Fruit fly (Drosophila melanogaster) whole organism, embryonic: Measurements from ENCODE around the gene kirre.

Source experiments
- Abd-B ChIP-seq: fragments of 200-800 bp; sonication (Bioruptor generic); optimal IDR thresholded peaks from 2 replicates; lab custom pipeline; 2018; ENCODE audit warnings: missing biosample characterization, mild to moderate bottlenecking, missing genetic modification characterization, moderate library complexity
- Antp ChIP-seq: fragments of 200-800 bp; sonication (Bioruptor generic); optimal IDR thresholded peaks from 3 replicates; lab custom pipeline; 2016; ENCODE audit warnings: missing biosample characterization, missing genetic modification characterization
- CG10431 ChIP-seq: fragments of 200-800 bp; sonication (Bioruptor generic); optimal IDR thresholded peaks from 3 replicates; lab custom pipeline; 2018; ENCODE audit warnings: missing biosample characterization, mild to moderate bottlenecking, missing genetic modification characterization
- CG11696 ChIP-seq: fragments of 200-800 bp; sonication (Bioruptor generic); IDR thresholded peaks from 2 replicates; pipeline ENCODE4 v1.3.6; 2022; ENCODE audit warnings: missing biosample characterization, missing genetic modification characterization
- CG14050 ChIP-seq: fragments of 200-800 bp; sonication (Bioruptor generic); IDR thresholded peaks from 3 replicates; pipeline ENCODE4 v1.3.6; 2022; ENCODE audit warnings: missing biosample characterization, missing genetic modification characterization
- CG14441 ChIP-seq: fragments of 200-800 bp; sonication (Bioruptor generic); IDR thresholded peaks from 2 replicates; pipeline ENCODE4 v1.3.6; 2022; ENCODE audit warnings: missing biosample characterization, missing genetic modification characterization
- CG15011 ChIP-seq: fragments of 200-800 bp; sonication (Bioruptor generic); optimal IDR thresholded peaks from 3 replicates; lab custom pipeline; 2018; ENCODE audit warnings: missing biosample characterization, mild to moderate bottlenecking, missing genetic modification characterization
- CG1602 ChIP-seq: fragments of 200-800 bp; sonication (Bioruptor generic); optimal IDR thresholded peaks from 3 replicates; lab custom pipeline; 2016; ENCODE audit warnings: missing biosample characterization, missing genetic modification characterization
- CG1647 ChIP-seq: fragments of 200-800 bp; sonication (Bioruptor generic); optimal IDR thresholded peaks from 3 replicates; lab custom pipeline; 2016; ENCODE audit warnings: missing biosample characterization, missing genetic modification characterization
- CG17829 ChIP-seq: fragments of 200-800 bp; optimal IDR thresholded peaks from 2 replicates; lab custom pipeline; 2019; ENCODE audit warnings: missing biosample characterization, mild to moderate bottlenecking, missing genetic modification characterization, moderate library complexity
- CG1792 ChIP-seq: fragments of 200-800 bp; sonication (Bioruptor generic); optimal IDR thresholded peaks from 2 replicates; lab custom pipeline; 2016; ENCODE audit warnings: missing biosample characterization, missing genetic modification characterization
- CG30403 ChIP-seq: fragments of 200-800 bp; sonication (Bioruptor generic); optimal IDR thresholded peaks from 3 replicates; lab custom pipeline; 2016; ENCODE audit warnings: missing biosample characterization, missing genetic modification characterization
- CG6272 ChIP-seq: fragments of 200-800 bp; sonication (Bioruptor generic); IDR thresholded peaks from 2 replicates; pipeline ENCODE4 v1.3.6; 2022; ENCODE audit warnings: missing biosample characterization, missing genetic modification characterization
- CG9215 ChIP-seq: fragments of 200-800 bp; sonication (Bioruptor generic); IDR thresholded peaks from 2 replicates; pipeline ENCODE4 v1.3.6; 2022; ENCODE audit warnings: missing biosample characterization, missing genetic modification characterization
- CG9437 ChIP-seq: fragments of 200-800 bp; sonication (Bioruptor generic); optimal IDR thresholded peaks from 2 replicates; lab custom pipeline; 2018; ENCODE audit warnings: missing biosample characterization, mild to moderate bottlenecking, missing genetic modification characterization
- Chrac-16 ChIP-seq: fragments of 200-800 bp; sonication (Bioruptor generic); optimal IDR thresholded peaks from 3 replicates; lab custom pipeline; 2016; ENCODE audit warnings: missing biosample characterization, missing genetic modification characterization
- Dll ChIP-seq: fragments of 200-800 bp; sonication (Bioruptor generic); IDR thresholded peaks from 4 replicates; pipeline ENCODE4 v1.3.6; 2022; ENCODE audit warnings: missing biosample characterization, missing genetic modification characterization; ENCODE audit not compliant: partially characterized antibody
- Dref ChIP-seq: fragments of 200-800 bp; sonication (Bioruptor generic); IDR thresholded peaks from 2 replicates; pipeline ENCODE4 v1.3.6; 2022; ENCODE audit warnings: missing biosample characterization, missing genetic modification characterization
- E2f1 ChIP-seq: fragments of 200-800 bp; sonication (Bioruptor generic); IDR thresholded peaks from 2 replicates; pipeline ENCODE4 v1.3.6; 2022; ENCODE audit warnings: missing biosample characterization, missing genetic modification characterization
- Eip74EF ChIP-seq, 2 experiments: fragments of 200-800 bp in 1 of 2; fragments of >200 bp in 1 of 2; sonication (Bioruptor generic) in 1 of 2; optimal IDR thresholded peaks; 2 replicates each; lab custom pipeline; 2017 to 2019; ENCODE audit warnings: missing biosample characterization in 2 of 2, missing genetic modification characterization in 2 of 2, mild to moderate bottlenecking in 1 of 2, moderate library complexity in 1 of 2
- Gsc ChIP-seq: fragments of 200-800 bp; sonication (Bioruptor generic); IDR thresholded peaks from 2 replicates; pipeline ENCODE4 v1.3.6; 2022; ENCODE audit warnings: missing biosample characterization, missing genetic modification characterization
- HHEX ChIP-seq: fragments of 200-800 bp; sonication (Bioruptor generic); optimal IDR thresholded peaks from 3 replicates; lab custom pipeline; 2017; ENCODE audit warnings: missing biosample characterization, mild to moderate bottlenecking, missing genetic modification characterization, missing genetic modification reagents
- Lpt ChIP-seq: fragments of >200 bp; optimal IDR thresholded peaks from 2 replicates; lab custom pipeline; 2018; ENCODE audit warnings: missing biosample characterization, missing genetic modification characterization
- Max ChIP-seq: fragments of 200-800 bp; sonication (Bioruptor generic); optimal IDR thresholded peaks from 2 replicates; lab custom pipeline; 2016; ENCODE audit warnings: missing biosample characterization, mild to moderate bottlenecking, missing genetic modification characterization
- Med ChIP-seq: fragments of 200-800 bp; sonication (Bioruptor generic); peaks from one replicate; lab custom pipeline; 2016; ENCODE audit warnings: missing biosample characterization, missing genetic modification characterization, mild to moderate bottlenecking, inconsistent platforms, moderate library complexity
- Myb ChIP-seq: fragments of 200-800 bp; sonication (Bioruptor generic); optimal IDR thresholded peaks from 2 replicates; lab custom pipeline; 2016; ENCODE audit warnings: missing biosample characterization, missing genetic modification characterization
- Pdp1 ChIP-seq, 2 experiments: fragments of 200-800 bp; sonication (Bioruptor generic); optimal IDR thresholded peaks; 3 replicates each; lab custom pipeline; 2016; ENCODE audit warnings: missing biosample characterization in 2 of 2, missing genetic modification characterization in 2 of 2, mild to moderate bottlenecking in 1 of 2, moderate library complexity in 1 of 2
- Sox100B ChIP-seq: fragments of 200-800 bp; sonication (Bioruptor generic); optimal IDR thresholded peaks from 3 replicates; lab custom pipeline; 2018; ENCODE audit warnings: missing biosample characterization, mild to moderate bottlenecking, missing genetic modification characterization
- ab ChIP-seq: fragments of 200-800 bp; sonication (Bioruptor generic); optimal IDR thresholded peaks from 2 replicates; lab custom pipeline; 2016; ENCODE audit warnings: missing biosample characterization, missing genetic modification characterization
- abd-A ChIP-seq: fragments of 200-800 bp; sonication (Bioruptor generic); optimal IDR thresholded peaks from 3 replicates; lab custom pipeline; 2019; ENCODE audit warnings: missing biosample characterization, mild to moderate bottlenecking, missing genetic modification characterization, moderate library complexity
- az2 ChIP-seq: fragments of 200-800 bp; sonication (Bioruptor generic); optimal IDR thresholded peaks from 3 replicates; lab custom pipeline; 2016; ENCODE audit warnings: missing biosample characterization, missing genetic modification characterization
- caup ChIP-seq: fragments of 200-800 bp; sonication (Bioruptor generic); optimal IDR thresholded peaks from 3 replicates; lab custom pipeline; 2017; ENCODE audit warnings: missing biosample characterization, mild to moderate bottlenecking, missing genetic modification characterization, moderate library complexity; ENCODE audit not compliant: severe bottlenecking
- chm ChIP-seq: fragments of 200-800 bp; sonication (Bioruptor generic); IDR thresholded peaks from 2 replicates; pipeline ENCODE4 v1.3.6; 2022; ENCODE audit warnings: missing biosample characterization, missing genetic modification characterization
- ci ChIP-seq: fragments of 200-800 bp; sonication (Bioruptor generic); IDR thresholded peaks from 3 replicates; pipeline ENCODE4 v1.3.6; 2022; ENCODE audit warnings: missing biosample characterization, missing genetic modification characterization
- corto ChIP-seq: fragments of 200-800 bp; sonication (Bioruptor generic); optimal IDR thresholded peaks from 2 replicates; lab custom pipeline; 2016; ENCODE audit warnings: missing biosample characterization, mild to moderate bottlenecking, missing genetic modification characterization, moderate library complexity
- dmrt11E ChIP-seq: fragments of 200-800 bp; sonication (Bioruptor generic); optimal IDR thresholded peaks from 3 replicates; lab custom pipeline; 2018; ENCODE audit warnings: missing biosample characterization, mild to moderate bottlenecking, missing genetic modification characterization, moderate library complexity
- esg ChIP-seq: fragments of 200-800 bp; sonication (Bioruptor generic); conservative IDR thresholded peaks from 2 replicates; pipeline ENCODE4 v1.3.6; 2022; ENCODE audit warnings: missing biosample characterization, missing genetic modification characterization
- gem ChIP-seq: fragments of 200-800 bp; sonication (Bioruptor generic); optimal IDR thresholded peaks from 2 replicates; lab custom pipeline; 2019; ENCODE audit warnings: missing biosample characterization, mild to moderate bottlenecking, missing genetic modification characterization, moderate library complexity
- hb ChIP-seq: fragments of 200-800 bp; sonication (Bioruptor generic); IDR thresholded peaks from 3 replicates; pipeline ENCODE4 v1.3.6; 2022; ENCODE audit warnings: missing biosample characterization, missing genetic modification characterization; ENCODE audit not compliant: partially characterized antibody
- hkb ChIP-seq, 2 experiments: fragments of 200-800 bp in 1 of 2; fragments of >200 bp in 1 of 2; sonication (Bioruptor generic) in 1 of 2; IDR thresholded peaks in 1 of 2; optimal IDR thresholded peaks in 1 of 2; 2 replicates each; pipeline versions ENCODE4 v1.3.6 to Lab custom; 2017 to 2022; ENCODE audit warnings: missing biosample characterization in 1 of 2, missing genetic modification characterization in 1 of 2
- jumu ChIP-seq: fragments of 200-800 bp; sonication (Bioruptor generic); optimal IDR thresholded peaks from 3 replicates; lab custom pipeline; 2016; ENCODE audit warnings: missing biosample characterization, missing genetic modification characterization
- ken ChIP-seq: fragments of 200-800 bp; sonication (Bioruptor generic); IDR thresholded peaks from 3 replicates; pipeline ENCODE4 v1.3.6; 2022; ENCODE audit warnings: missing biosample characterization, missing genetic modification characterization
- onecut ChIP-seq: fragments of 200-800 bp; sonication (Bioruptor generic); IDR thresholded peaks from 2 replicates; pipeline ENCODE4 v1.3.6; 2022; ENCODE audit warnings: missing biosample characterization, missing genetic modification characterization
- ro ChIP-seq: fragments of 200-800 bp; sonication (Bioruptor generic); IDR thresholded peaks from 2 replicates; pipeline ENCODE4 v1.3.6; 2022; ENCODE audit warnings: missing biosample characterization, missing genetic modification characterization
- scrt ChIP-seq: fragments of 200-800 bp; sonication (Bioruptor generic); optimal IDR thresholded peaks from 2 replicates; lab custom pipeline; 2018; ENCODE audit warnings: missing biosample characterization, mild to moderate bottlenecking, missing genetic modification characterization, moderate library complexity
- slou ChIP-seq: fragments of 200-800 bp; sonication (Bioruptor generic); optimal IDR thresholded peaks from 3 replicates; lab custom pipeline; 2016; ENCODE audit warnings: missing biosample characterization, missing genetic modification characterization
- sna ChIP-seq: fragments of 200-800 bp; sonication (Bioruptor generic); IDR thresholded peaks from 2 replicates; pipeline ENCODE4 v1.3.6; 2022; ENCODE audit warnings: missing biosample characterization, missing genetic modification characterization; ENCODE audit not compliant: partially characterized antibody
- sqz ChIP-seq: fragments of 200-800 bp; sonication (Bioruptor generic); optimal IDR thresholded peaks from 3 replicates; lab custom pipeline; 2018; ENCODE audit warnings: missing biosample characterization, mild to moderate bottlenecking, missing genetic modification characterization
- tio ChIP-seq: fragments of 200-800 bp; sonication (Bioruptor generic); optimal IDR thresholded peaks from 2 replicates; lab custom pipeline; 2017; ENCODE audit warnings: missing biosample characterization, missing genetic modification characterization, inconsistent platforms
- vfl ChIP-seq: fragments of 200-800 bp; sonication (Bioruptor generic); optimal IDR thresholded peaks from 2 replicates; lab custom pipeline; 2016; ENCODE audit warnings: missing biosample characterization, missing genetic modification characterization

The kirre gene

DNA sequence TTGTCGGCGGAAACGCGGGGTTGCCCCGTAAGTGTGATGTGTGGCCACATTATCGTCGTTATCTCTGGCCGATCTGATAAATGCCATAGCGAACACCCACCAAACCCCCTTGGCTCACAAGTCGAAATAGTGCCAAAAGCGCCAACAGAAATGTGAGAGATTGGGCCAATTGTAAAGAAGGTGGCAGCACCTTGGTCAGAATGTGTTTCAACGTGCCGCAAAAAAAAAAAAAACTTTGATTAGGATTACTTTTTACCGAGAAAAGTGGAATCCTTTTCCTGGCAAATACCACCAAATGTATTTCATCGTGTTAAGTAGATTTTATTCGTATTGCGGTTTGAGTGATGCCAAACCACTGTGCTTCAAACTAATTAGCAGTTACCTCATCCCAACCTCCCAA is 2.8 kb downstream of the kirre start (continued):
- TF ChIP-seq gem (tag; lab: Kevin White, UChicago) (peak; percentile 84), CG1602 (GFP tag; lab: Kevin White, UChicago) (no peak), CG11696 (GFP tag; lab: Robert Waterston, UW) (peak; percentile 76), Med (GFP tag; lab: Kevin White, UChicago) (peak; percentile 97), caup (GFP tag; lab: Kevin White, UChicago) (peak; percentile 83), onecut (peak; percentile 59), sna (GFP tag; lab: Robert Waterston, UW) (no peak), Myb (GFP tag; lab: Kevin White, UChicago) (peak; percentile 74), Lpt (GFP tag; lab: Kevin White, UChicago) (no peak), ci (GFP tag; lab: Robert Waterston, UW) (peak; percentile 86), Pdp1 (GFP tag; optimal IDR thresholded peaks at IDR 0.05; lab: Kevin White, UChicago) (peak; percentile 77 to 82), Max (GFP tag; lab: Kevin White, UChicago) (peak; percentile 56), slou (GFP tag; lab: Kevin White, UChicago) (peak; percentile 44), hkb (optimal IDR thresholded peaks at IDR 0.05; lab: Kevin White, UChicago) (no peak), hkb (GFP tag; IDR thresholded peaks at IDR 0.05; lab: Robert Waterston, UW) (peak; percentile 88), tio (peak; percentile 69), CG1792 (GFP tag; lab: Kevin White, UChicago) (peak; percentile 80), scrt (GFP tag; lab: Kevin White, UChicago) (peak; percentile 63), Abd-B (peak; percentile 69), HHEX (peak; percentile 82), CG15011 (GFP tag; lab: Kevin White, UChicago) (peak; percentile 73), sqz (GFP tag; lab: Kevin White, UChicago) (no peak), CG6272 (GFP tag; lab: Robert Waterston, UW) (peak; percentile 78), Eip74EF (GFP tag; optimal IDR thresholded peaks at IDR 0.05; lab: Kevin White, UChicago) (no peak), hb (0 out of 3 replicates have a peak, but pooled peaks have one; percentile 24), ken (GFP tag; lab: Robert Waterston, UW) (peak; percentile 84), Antp (GFP tag; lab: Kevin White, UChicago) (peak; percentile 88), CG1647 (GFP tag; lab: Kevin White, UChicago) (peak; percentile 63), CG14441 (GFP tag; lab: Robert Waterston, UW) (peak; percentile 94), Sox100B (GFP tag; lab: Kevin White, UChicago) (peak; percentile 43), vfl (peak; percentile 87), az2 (GFP tag; lab: Kevin White, UChicago) (peak; percentile 67), ab (peak; percentile 64), dmrt11E (no peak), corto (GFP tag; lab: Kevin White, UChicago) (no peak), CG30403 (peak; percentile 72), CG9215 (GFP tag; lab: Robert Waterston, UW) (peak; percentile 81), CG10431 (GFP tag; lab: Kevin White, UChicago) (no peak), Gsc (peak; percentile 49; the same call in 1 of the 2 replicates), CG17829 (tag; lab: Kevin White, UChicago) (no peak), Dll (GFP tag; lab: Robert Waterston, UW) (no peak), abd-A (tag; lab: Kevin White, UChicago) (no peak), jumu (GFP tag; lab: Kevin White, UChicago) (peak; percentile 84), CG9437 (peak; percentile 1), Dref (GFP tag; lab: Robert Waterston, UW) (peak; percentile 35; the same call in 1 of the 2 replicates), esg (GFP tag; lab: Robert Waterston, UW) (peak; percentile 86), CG14050 (GFP tag; lab: Robert Waterston, UW) (peak; percentile 84), ro (GFP tag; lab: Robert Waterston, UW) (no peak), E2f1 (GFP tag; lab: Robert Waterston, UW) (peak; percentile 85), Chrac-16 (peak; percentile 64), chm (peak; percentile 56; the same call in 1 of the 2 replicates)
